Worm (Caenorhabditis elegans): ENCODE results near the gene atf-2.

Gene atf-2

ce11 chrII:8744555-8745448 is 7.0 kb upstream of the atf-2 start (continued):
- TF ChIP-seq Y105C5A.15 (GFP tag; IDR thresholded peaks at IDR 0.05) = no peak
- 0 out of 2 replicates have a peak, but pooled peaks have one; percentile 3 for TF ChIP-seq ceh-44 (GFP tag; IDR thresholded peaks at IDR 0.05)
- TF ChIP-seq gei-8 (GFP tag; optimal IDR thresholded peaks at IDR 0.05) = no peak
- peak; percentile 64 for TF ChIP-seq T26A8.4 (GFP tag; IDR thresholded peaks at IDR 0.05)
- TF ChIP-seq mdt-29 (GFP tag; IDR thresholded peaks at IDR 0.05) = no peak; the same call in 1 of the 2 replicates
- no peak for TF ChIP-seq R02D3.7 (tag; optimal IDR thresholded peaks at IDR 0.05)
- TF ChIP-seq lin-29 (GFP tag; IDR thresholded peaks at IDR 0.05) = no peak
- TF ChIP-seq Y75B8A.6 (GFP tag; IDR thresholded peaks at IDR 0.05) = 0 out of 2 replicates have a peak, but pooled peaks have one; percentile 8
- peak in 1 of 2 experiments; percentile 3 for TF ChIP-seq lsy-2 (tag; optimal IDR thresholded peaks at IDR 0.05)
- no peak for TF ChIP-seq F49E8.2 (tag; optimal IDR thresholded peaks at IDR 0.05; ENCODE audit: borderline replicate concordance)
- peak; percentile 47 for TF ChIP-seq nhr-28 (tag; optimal IDR thresholded peaks at IDR 0.05)
- no peak for TF ChIP-seq arid-1 (GFP tag; conservative IDR thresholded peaks at IDR 0.05)
- no peak for TF ChIP-seq lin-15B (tag; optimal IDR thresholded peaks at IDR 0.05)
- TF ChIP-seq attf-4 (tag; optimal IDR thresholded peaks at IDR 0.05) = no peak

- TF ChIP-seq nhr-76 (tag; optimal IDR thresholded peaks at IDR 0.05) (no peak), ceh-20 (GFP tag; IDR thresholded peaks at IDR 0.05) (no peak), zfp-2 (tag; optimal IDR thresholded peaks at IDR 0.05) (no peak), daf-8 (GFP tag; IDR thresholded peaks at IDR 0.05) (no peak), vab-7 (GFP tag; IDR thresholded peaks at IDR 0.05) (no peak), skn-1 (tag; optimal IDR thresholded peaks at IDR 0.05) (no peak), egl-43 (GFP tag; IDR thresholded peaks at IDR 0.05) (no peak), T20F7.1 (GFP tag; optimal IDR thresholded peaks at IDR 0.05) (no peak), F37D6.2 (tag; optimal IDR thresholded peaks at IDR 0.05) (no peak), nhr-111 (GFP tag; optimal IDR thresholded peaks at IDR 0.05) (no peak), nhr-6 (tag; optimal IDR thresholded peaks at IDR 0.05) (no peak), nhr-42 (GFP tag; IDR thresholded peaks at IDR 0.05) (no peak), zag-1 (tag; optimal IDR thresholded peaks at IDR 0.05) (no peak), mdl-1 (tag; optimal IDR thresholded peaks at IDR 0.05) (no peak), zfp-3 (GFP tag; conservative IDR thresholded peaks at IDR 0.05) (no peak), php-3 (GFP tag; IDR thresholded peaks at IDR 0.05) (no peak), arid-1 (GFP tag; conservative IDR thresholded peaks at IDR 0.05) (no peak), F49E8.2 (tag; optimal IDR thresholded peaks at IDR 0.05; ENCODE audit: borderline replicate concordance) (no peak), nhr-237 (tag; optimal IDR thresholded peaks at IDR 0.05) (no peak), attf-4 (tag; optimal IDR thresholded peaks at IDR 0.05) (no peak), Y105C5A.15 (GFP tag; IDR thresholded peaks at IDR 0.05) (no peak), T26A8.4 (GFP tag; IDR thresholded peaks at IDR 0.05) (no peak), lin-38 (GFP tag; IDR thresholded peaks at IDR 0.05) (no peak), fkh-10 (GFP tag; optimal IDR thresholded peaks at IDR 0.05) (no peak), snpc-1.2 (GFP tag; IDR thresholded peaks at IDR 0.05) (no peak), ceh-28 (tag; optimal IDR thresholded peaks at IDR 0.05) (no peak), Y5F2A.4 (GFP tag; optimal IDR thresholded peaks at IDR 0.05) (no peak), unc-62 (GFP tag; optimal IDR thresholded peaks at IDR 0.05 in 1 of 2) (no peak), unc-62 (tag; optimal IDR thresholded peaks at IDR 0.05) (no peak), Y75B8A.6 (GFP tag; IDR thresholded peaks at IDR 0.05) (no peak), lin-29 (GFP tag; IDR thresholded peaks at IDR 0.05) (no peak), zip-11 (GFP tag; IDR thresholded peaks at IDR 0.05) (no peak), lin-1 (GFP tag; IDR thresholded peaks at IDR 0.05) (no peak), aha-1 (tag) (peak; percentile 90), duxl-1 (tag; optimal IDR thresholded peaks at IDR 0.05; ENCODE audit: poor library complexity) (no peak), D1046.2 (GFP tag; IDR thresholded peaks at IDR 0.05) (no peak), hlh-11 (tag; optimal IDR thresholded peaks at IDR 0.05) (no peak), hmg-1.1 (GFP tag; IDR thresholded peaks at IDR 0.05) (no peak), dve-1 (tag; optimal IDR thresholded peaks at IDR 0.05; ENCODE audit: insufficient read depth) (peak; percentile 50)
Measured at ce11 chrII:8745449-8746297, 6.1 kb upstream of the atf-2 start.
